Worm (Caenorhabditis elegans): ENCODE measurements around the gene C28H8.8.

ce11 chrIII:5872288-5872687, 16.3 kb downstream of the C28H8.8 start:
- no peak for TF ChIP-seq snpc-4 (tag; optimal IDR thresholded peaks at IDR 0.05)
- no peak for TF ChIP-seq pag-3 (tag; optimal IDR thresholded peaks at IDR 0.05; ENCODE audit: borderline replicate concordance, insufficient read depth)
- TF ChIP-seq sup-37 (GFP tag; optimal IDR thresholded peaks at IDR 0.05): no peak
- TF ChIP-seq F16B12.6 (tag; optimal IDR thresholded peaks at IDR 0.05): no peak
- no peak for TF ChIP-seq dpl-1 (GFP tag; optimal IDR thresholded peaks at IDR 0.05)
- TF ChIP-seq nhr-71 (tag; optimal IDR thresholded peaks at IDR 0.05): peak; percentile 23
- TF ChIP-seq nhr-77 (tag; optimal IDR thresholded peaks at IDR 0.05): no peak
- TF ChIP-seq ces-1 (GFP tag; optimal IDR thresholded peaks at IDR 0.05): no peak
- peak; percentile 98 for TF ChIP-seq dsc-1 (tag; optimal IDR thresholded peaks at IDR 0.05)
- TF ChIP-seq tbx-2 (tag; optimal IDR thresholded peaks at IDR 0.05): no peak
